Worm (Caenorhabditis elegans) whole organism, midembryonic: ENCODE measurements around the gene srsx-33.

Experiments
- cog-1 ChIP-seq: sonication (generic microtip); optimal IDR thresholded peaks from 2 replicates; lab custom pipeline; 2016; ENCODE audit warnings: missing genetic modification characterization, missing compliant biosample characterization
- flt-1 ChIP-seq: fragments of 200-800 bp; sonication (Bioruptor generic); IDR thresholded peaks from 2 replicates; pipeline ENCODE4 v1.3.6; 2022; ENCODE audit warnings: missing genetic modification characterization, missing compliant biosample characterization
- klf-2 ChIP-seq: fragments of 200-800 bp; sonication (Bioruptor generic); conservative IDR thresholded peaks from 2 replicates; pipeline ENCODE4 v1.3.6; 2022; ENCODE audit warnings: missing genetic modification reagents, missing genetic modification characterization, missing compliant biosample characterization
- ref-1 ChIP-seq: fragments of 200-800 bp; sonication (Bioruptor generic); conservative IDR thresholded peaks from 2 replicates; pipeline ENCODE4 v1.3.6; 2022; ENCODE audit warnings: missing genetic modification reagents, missing genetic modification characterization, missing compliant biosample characterization
- tab-1 ChIP-seq: fragments of 200-800 bp; sonication (Bioruptor generic); IDR thresholded peaks from 2 replicates; pipeline ENCODE4 v1.3.6; 2022; ENCODE audit warnings: missing genetic modification characterization, missing compliant biosample characterization
- ztf-23 ChIP-seq: fragments of 200-800 bp; sonication (Bioruptor generic); IDR thresholded peaks from 2 replicates; pipeline ENCODE4 v1.3.6; 2022; ENCODE audit warnings: missing genetic modification reagents, missing genetic modification characterization, missing compliant biosample characterization

- TF ChIP-seq klf-2 (GFP tag; lab: Robert Waterston, UW) (no peak), cog-1 (tag; lab: Kevin White, UChicago) (no peak), tab-1 (no peak), flt-1 (GFP tag; lab: Robert Waterston, UW) (no peak), ztf-23 (GFP tag; lab: Robert Waterston, UW) (no peak), ref-1 (GFP tag; lab: Robert Waterston, UW) (no peak)
Observed at ce11 chrV:11234350-11234749, 18.0 kb downstream of the srsx-33 start, which contains the start of gene T19B10.5.
